Fruit fly (Drosophila melanogaster) whole organism, embryonic: ENCODE measurements around the gene TwdlF.

Experiments
- BEAF-32 ChIP-seq: fragments of 200-800 bp; sonication (Bioruptor generic); optimal IDR thresholded peaks from 3 replicates; lab custom pipeline; 2017; ENCODE audit warnings: missing biosample characterization, missing genetic modification characterization, mild to moderate bottlenecking, moderate library complexity, missing genetic modification reagents
- CG11560 ChIP-seq: fragments of 200-800 bp; sonication (Bioruptor generic); IDR thresholded peaks from 3 replicates; pipeline ENCODE4 v1.3.6; 2022; ENCODE audit warnings: missing biosample characterization, missing genetic modification characterization
- CG12299 ChIP-seq: fragments of 200-800 bp; sonication (Bioruptor generic); optimal IDR thresholded peaks from 2 replicates; lab custom pipeline; 2018; ENCODE audit warnings: missing biosample characterization, mild to moderate bottlenecking, missing genetic modification characterization
- CG12391 ChIP-seq: fragments of 200-800 bp; sonication (Bioruptor generic); optimal IDR thresholded peaks from 3 replicates; lab custom pipeline; 2018; ENCODE audit warnings: missing biosample characterization, mild to moderate bottlenecking, missing genetic modification characterization, moderate library complexity
- CG12942 ChIP-seq: fragments of 200-800 bp; sonication (Bioruptor generic); optimal IDR thresholded peaks from 3 replicates; lab custom pipeline; 2016; ENCODE audit warnings: missing biosample characterization, missing genetic modification characterization
- CG13287 ChIP-seq: fragments of 200-800 bp; sonication (Bioruptor generic); IDR thresholded peaks from 2 replicates; pipeline ENCODE4 v1.3.6; 2022; ENCODE audit warnings: missing biosample characterization, missing genetic modification characterization; ENCODE audit not compliant: partially characterized antibody
- CG14441 ChIP-seq: fragments of 200-800 bp; sonication (Bioruptor generic); IDR thresholded peaks from 2 replicates; pipeline ENCODE4 v1.3.6; 2022; ENCODE audit warnings: missing biosample characterization, missing genetic modification characterization
- CG14710 ChIP-seq: fragments of 200-800 bp; sonication (Bioruptor generic); optimal IDR thresholded peaks from 3 replicates; lab custom pipeline; 2019; ENCODE audit warnings: missing biosample characterization, mild to moderate bottlenecking, missing genetic modification characterization, moderate library complexity
- CG14965 ChIP-seq: fragments of 200-800 bp; sonication (Bioruptor generic); optimal IDR thresholded peaks from 2 replicates; lab custom pipeline; 2016; ENCODE audit warnings: missing biosample characterization, missing genetic modification characterization, borderline replicate concordance
- CG15073 ChIP-seq: fragments of 200-800 bp; sonication (Bioruptor generic); optimal IDR thresholded peaks from 2 replicates; lab custom pipeline; 2016; ENCODE audit warnings: missing biosample characterization, missing genetic modification characterization
- CG1529 ChIP-seq: fragments of 200-800 bp; sonication (Bioruptor generic); optimal IDR thresholded peaks from 3 replicates; lab custom pipeline; 2018; ENCODE audit warnings: missing biosample characterization, missing genetic modification characterization
- CG15514 ChIP-seq: fragments of 200-800 bp; sonication (Bioruptor generic); optimal IDR thresholded peaks from 3 replicates; lab custom pipeline; 2017; ENCODE audit warnings: missing biosample characterization, missing genetic modification characterization, mild to moderate bottlenecking, moderate library complexity, missing genetic modification reagents
- CG1603 ChIP-seq: fragments of 200-800 bp; sonication (Bioruptor generic); optimal IDR thresholded peaks from 2 replicates; lab custom pipeline; 2019; ENCODE audit warnings: missing biosample characterization, mild to moderate bottlenecking, missing genetic modification characterization, moderate library complexity
- CG17385 ChIP-seq: fragments of 200-800 bp; sonication (Bioruptor generic); optimal IDR thresholded peaks from 3 replicates; lab custom pipeline; 2018; ENCODE audit warnings: missing biosample characterization, mild to moderate bottlenecking, missing genetic modification characterization
- CG2875 ChIP-seq: fragments of 200-800 bp; sonication (Bioruptor generic); optimal IDR thresholded peaks from 2 replicates; lab custom pipeline; 2017; ENCODE audit warnings: missing biosample characterization, mild to moderate bottlenecking, missing genetic modification characterization, missing genetic modification reagents
- CG31365 ChIP-seq: fragments of 200-800 bp; sonication (Bioruptor generic); optimal IDR thresholded peaks from 2 replicates; lab custom pipeline; 2018; ENCODE audit warnings: missing biosample characterization, mild to moderate bottlenecking, missing genetic modification characterization
- CG32767 ChIP-seq: fragments of 200-800 bp; sonication (Bioruptor generic); IDR thresholded peaks from 2 replicates; pipeline ENCODE4 v1.3.6; 2022; ENCODE audit warnings: missing biosample characterization, missing genetic modification characterization
- CG6272 ChIP-seq: fragments of 200-800 bp; sonication (Bioruptor generic); IDR thresholded peaks from 2 replicates; pipeline ENCODE4 v1.3.6; 2022; ENCODE audit warnings: missing biosample characterization, missing genetic modification characterization
- CG8290 ChIP-seq, 3 experiments: fragments of 200-800 bp; sonication (Bioruptor generic); optimal IDR thresholded peaks; 2 replicates each; lab custom pipeline; 2016 to 2019; ENCODE audit warnings: missing biosample characterization in 3 of 3, missing genetic modification characterization in 3 of 3, mild to moderate bottlenecking in 2 of 3, moderate library complexity in 1 of 3
- CTCF ChIP-seq: fragments of 200-800 bp; sonication (Bioruptor generic); optimal IDR thresholded peaks from 2 replicates; lab custom pipeline; 2017; ENCODE audit warnings: missing biosample characterization, mild to moderate bottlenecking, missing genetic modification characterization, moderate library complexity
- CoRest ChIP-seq: fragments of 200-800 bp; sonication (Bioruptor generic); optimal IDR thresholded peaks from 3 replicates; lab custom pipeline; 2018; ENCODE audit warnings: missing biosample characterization, mild to moderate bottlenecking, missing genetic modification characterization, moderate library complexity
- Deaf1 ChIP-seq: fragments of 200-800 bp; optimal IDR thresholded peaks from 3 replicates; lab custom pipeline; 2019; ENCODE audit warnings: missing biosample characterization, mild to moderate bottlenecking, missing genetic modification characterization, moderate library complexity
- Dek ChIP-seq: fragments of 200-800 bp; sonication (Bioruptor generic); optimal IDR thresholded peaks from 3 replicates; lab custom pipeline; 2019; ENCODE audit warnings: missing biosample characterization, mild to moderate bottlenecking, missing genetic modification characterization, moderate library complexity
- Dll ChIP-seq: fragments of 200-800 bp; sonication (Bioruptor generic); IDR thresholded peaks from 4 replicates; pipeline ENCODE4 v1.3.6; 2022; ENCODE audit warnings: missing biosample characterization, missing genetic modification characterization; ENCODE audit not compliant: partially characterized antibody
- Eip74EF ChIP-seq, 2 experiments: fragments of 200-800 bp in 1 of 2; fragments of >200 bp in 1 of 2; sonication (Bioruptor generic) in 1 of 2; optimal IDR thresholded peaks; 2 replicates each; lab custom pipeline; 2017 to 2019; ENCODE audit warnings: missing biosample characterization in 2 of 2, missing genetic modification characterization in 2 of 2, mild to moderate bottlenecking in 1 of 2, moderate library complexity in 1 of 2
- Gsc ChIP-seq: fragments of 200-800 bp; sonication (Bioruptor generic); IDR thresholded peaks from 2 replicates; pipeline ENCODE4 v1.3.6; 2022; ENCODE audit warnings: missing biosample characterization, missing genetic modification characterization
- HmgZ ChIP-seq: fragments of 200-800 bp; sonication (Bioruptor generic); optimal IDR thresholded peaks from 2 replicates; lab custom pipeline; 2018; ENCODE audit warnings: missing biosample characterization, mild to moderate bottlenecking, missing genetic modification characterization
- Max ChIP-seq: fragments of 200-800 bp; sonication (Bioruptor generic); optimal IDR thresholded peaks from 2 replicates; lab custom pipeline; 2016; ENCODE audit warnings: missing biosample characterization, mild to moderate bottlenecking, missing genetic modification characterization
- Meics ChIP-seq: fragments of 200-800 bp; sonication (Bioruptor generic); optimal IDR thresholded peaks from 2 replicates; lab custom pipeline; 2017; ENCODE audit warnings: missing biosample characterization, mild to moderate bottlenecking, missing genetic modification characterization
- Spps ChIP-seq: fragments of 200-800 bp; sonication (Bioruptor generic); optimal IDR thresholded peaks from 2 replicates; lab custom pipeline; 2018; ENCODE audit warnings: missing biosample characterization, mild to moderate bottlenecking, missing genetic modification characterization
- Tbp ChIP-seq: fragments of >200 bp; optimal IDR thresholded peaks from 2 replicates; lab custom pipeline; 2018; ENCODE audit warnings: missing biosample characterization, missing genetic modification characterization
- amos ChIP-seq: fragments of 200-800 bp; sonication (Bioruptor generic); IDR thresholded peaks from 2 replicates; pipeline ENCODE4 v1.3.6; 2022; ENCODE audit warnings: missing biosample characterization, missing genetic modification characterization; ENCODE audit not compliant: partially characterized antibody
- ap ChIP-seq: fragments of 200-800 bp; sonication (Bioruptor generic); IDR thresholded peaks from 2 replicates; pipeline ENCODE4 v1.3.6; 2022; ENCODE audit warnings: missing biosample characterization, missing genetic modification characterization
- caup ChIP-seq: fragments of 200-800 bp; sonication (Bioruptor generic); optimal IDR thresholded peaks from 3 replicates; lab custom pipeline; 2017; ENCODE audit warnings: missing biosample characterization, mild to moderate bottlenecking, missing genetic modification characterization, moderate library complexity; ENCODE audit not compliant: severe bottlenecking
- cg ChIP-seq: fragments of 200-800 bp; sonication (Bioruptor generic); optimal IDR thresholded peaks from 3 replicates; lab custom pipeline; 2019; ENCODE audit warnings: missing biosample characterization, mild to moderate bottlenecking, missing genetic modification characterization, moderate library complexity
- corto ChIP-seq: fragments of 200-800 bp; sonication (Bioruptor generic); optimal IDR thresholded peaks from 2 replicates; lab custom pipeline; 2016; ENCODE audit warnings: missing biosample characterization, mild to moderate bottlenecking, missing genetic modification characterization, moderate library complexity
- dan ChIP-seq: fragments of 200-800 bp; sonication (Bioruptor generic); IDR thresholded peaks from 2 replicates; pipeline ENCODE4 v1.3.6; 2022; ENCODE audit warnings: missing biosample characterization, missing genetic modification characterization
- fd102C ChIP-seq: fragments of 200-800 bp; sonication (Bioruptor generic); optimal IDR thresholded peaks from 2 replicates; lab custom pipeline; 2018; ENCODE audit warnings: missing biosample characterization, mild to moderate bottlenecking, missing genetic modification characterization, moderate library complexity
- gcm ChIP-seq: fragments of 200-800 bp; sonication (Bioruptor generic); optimal IDR thresholded peaks from 2 replicates; lab custom pipeline; 2019; ENCODE audit warnings: missing biosample characterization, mild to moderate bottlenecking, missing genetic modification characterization, moderate library complexity
- gsb ChIP-seq: fragments of 200-800 bp; sonication (Bioruptor generic); IDR thresholded peaks from 2 replicates; pipeline ENCODE4 v1.3.6; 2022; ENCODE audit warnings: missing biosample characterization, missing genetic modification characterization
- hb ChIP-seq: fragments of 200-800 bp; sonication (Bioruptor generic); IDR thresholded peaks from 3 replicates; pipeline ENCODE4 v1.3.6; 2022; ENCODE audit warnings: missing biosample characterization, missing genetic modification characterization; ENCODE audit not compliant: partially characterized antibody
- lov ChIP-seq, 2 experiments: fragments of 200-800 bp in 1 of 2; fragments of >200 bp in 1 of 2; sonication (Bioruptor generic) in 1 of 2; IDR thresholded peaks in 1 of 2; optimal IDR thresholded peaks in 1 of 2; 2 replicates in 1 of 2; 3 replicates in 1 of 2; pipeline versions ENCODE4 v1.3.6 to Lab custom; 2017 to 2022; ENCODE audit warnings: missing biosample characterization in 1 of 2, missing genetic modification characterization in 1 of 2
- nau ChIP-seq: fragments of 200-800 bp; sonication (Bioruptor generic); optimal IDR thresholded peaks from 3 replicates; lab custom pipeline; 2017; ENCODE audit warnings: missing biosample characterization, mild to moderate bottlenecking, missing genetic modification characterization, missing genetic modification reagents
- psq ChIP-seq: fragments of 200-800 bp; sonication (Bioruptor generic); optimal IDR thresholded peaks from 2 replicates; lab custom pipeline; 2017; ENCODE audit warnings: missing biosample characterization, missing genetic modification characterization
- rib ChIP-seq: fragments of 200-800 bp; sonication (Bioruptor generic); IDR thresholded peaks from 2 replicates; pipeline ENCODE4 v1.3.6; 2022; ENCODE audit warnings: missing biosample characterization, missing genetic modification characterization
- sima ChIP-seq: fragments of 200-800 bp; sonication (Bioruptor generic); optimal IDR thresholded peaks from 2 replicates; lab custom pipeline; 2016; ENCODE audit warnings: missing biosample characterization, missing genetic modification characterization
- stc ChIP-seq: fragments of 200-800 bp; sonication (Bioruptor generic); IDR thresholded peaks from 2 replicates; pipeline ENCODE4 v1.3.6; 2022; ENCODE audit warnings: missing biosample characterization, missing genetic modification characterization
- tio ChIP-seq: fragments of 200-800 bp; sonication (Bioruptor generic); optimal IDR thresholded peaks from 2 replicates; lab custom pipeline; 2017; ENCODE audit warnings: missing biosample characterization, missing genetic modification characterization, inconsistent platforms
- wek ChIP-seq: fragments of 200-800 bp; sonication (Bioruptor generic); optimal IDR thresholded peaks from 3 replicates; lab custom pipeline; 2018; ENCODE audit warnings: missing biosample characterization, mild to moderate bottlenecking, missing genetic modification characterization, moderate library complexity

Gene TwdlF

DNA sequence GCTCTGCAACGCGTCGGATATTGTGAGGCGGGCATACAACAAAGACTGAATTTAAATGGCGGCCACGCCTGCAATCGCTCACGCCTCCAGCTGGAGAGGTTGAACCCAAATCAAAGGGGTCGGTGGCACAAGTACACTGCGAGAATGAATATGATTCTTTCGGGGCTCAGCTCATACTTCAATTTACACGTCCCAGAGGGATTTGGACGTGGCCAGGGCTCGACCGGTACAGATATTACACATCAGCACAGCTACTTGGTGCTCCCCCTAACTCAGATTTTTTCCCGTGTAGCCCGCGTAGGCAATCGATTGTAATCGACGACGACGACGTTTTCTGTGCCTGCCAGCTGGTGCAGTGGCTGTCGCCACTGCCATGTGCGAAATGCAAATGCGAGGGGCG is 32.8 kb upstream of the TwdlF start (continued):
- TF ChIP-seq cg (GFP tag; lab: Kevin White, UChicago) (no peak), dan (peak; percentile 56; the same call in 1 of the 2 replicates), Gsc (GFP tag; lab: Robert Waterston, UW) (peak; percentile 79), Spps (tag; lab: Kevin White, UChicago) (peak; percentile 3), gsb (GFP tag; lab: Robert Waterston, UW) (peak; percentile 74), CTCF (GFP tag; lab: Kevin White, UChicago) (peak; percentile 31), CG32767 (GFP tag; lab: Robert Waterston, UW) (peak; percentile 41; the same call in 1 of the 2 replicates), Tbp (GFP tag; lab: Kevin White, UChicago) (no peak), Dll (GFP tag; lab: Robert Waterston, UW) (no peak), stc (GFP tag; lab: Robert Waterston, UW) (peak; percentile 88), CG13287 (no peak), CG1529 (GFP tag; lab: Kevin White, UChicago) (peak; percentile 62), CG14441 (GFP tag; lab: Robert Waterston, UW) (peak; percentile 92), Deaf1 (tag; lab: Kevin White, UChicago) (peak; percentile 9), lov (optimal IDR thresholded peaks at IDR 0.05; lab: Kevin White, UChicago) (no peak), lov (GFP tag; IDR thresholded peaks at IDR 0.05; lab: Robert Waterston, UW) (peak; percentile 86), BEAF-32 (no peak), Eip74EF (GFP tag; optimal IDR thresholded peaks at IDR 0.05; lab: Kevin White, UChicago) (peak in 1 of 2 experiments; percentile 53), tio (GFP tag; lab: Kevin White, UChicago) (peak; percentile 14), wek (GFP tag; lab: Kevin White, UChicago) (peak; percentile 37), gcm (peak; percentile 37), CG15073 (GFP tag; lab: Kevin White, UChicago) (peak; percentile 10), Max (GFP tag; lab: Kevin White, UChicago) (peak; percentile 40), CG12391 (no peak), CG17385 (peak; percentile 66), CG15514 (peak; percentile 48), CG14965 (GFP tag; lab: Kevin White, UChicago) (no peak), Dek (tag; lab: Kevin White, UChicago) (peak; percentile 44), CG8290 (GFP tag; optimal IDR thresholded peaks at IDR 0.05; lab: Kevin White, UChicago) (no peak), CG8290 (tag; optimal IDR thresholded peaks at IDR 0.05; lab: Kevin White, UChicago) (peak in 1 of 2 experiments; percentile 95), CG12942 (GFP tag; lab: Kevin White, UChicago) (peak; percentile 71), Meics (GFP tag; lab: Kevin White, UChicago) (peak; percentile 57), sima (GFP tag; lab: Kevin White, UChicago) (no peak), CG14710 (tag; lab: Kevin White, UChicago) (peak; percentile 23), psq (GFP tag; lab: Kevin White, UChicago) (no peak), HmgZ (peak; percentile 45), rib (GFP tag; lab: Robert Waterston, UW) (peak; percentile 46; the same call in 1 of the 2 replicates), fd102C (GFP tag; lab: Kevin White, UChicago) (no peak), caup (GFP tag; lab: Kevin White, UChicago) (peak; percentile 60), CG2875 (GFP tag; lab: Kevin White, UChicago) (peak; percentile 66), CG12299 (tag; lab: Kevin White, UChicago) (no peak), CoRest (tag; lab: Kevin White, UChicago) (peak; percentile 68), hb (GFP tag; lab: Robert Waterston, UW) (no peak), amos (GFP tag; lab: Robert Waterston, UW) (no peak), CG11560 (tag; lab: Robert Waterston, UW) (peak; percentile 68; the same call in 2 of the 3 replicates), CG1603 (tag; lab: Kevin White, UChicago) (peak; percentile 92), CG6272 (peak; percentile 83), CG31365 (peak; percentile 31), ap (GFP tag; lab: Robert Waterston, UW) (peak; percentile 83), corto (GFP tag; lab: Kevin White, UChicago) (no peak), nau (GFP tag; lab: Kevin White, UChicago) (peak; percentile 66)
